Worm (Caenorhabditis elegans) whole organism, L4 larva: ENCODE data around the gene nuc-1.

Experiments
- F10B5.3 ChIP-seq: sonication (generic microtip); optimal IDR thresholded peaks from 2 replicates; lab custom pipeline; 2016; ENCODE audit warnings: mild to moderate bottlenecking, missing genetic modification characterization, missing compliant biosample characterization
- F26F4.8 ChIP-seq: fragments of 200-800 bp; sonication (Bioruptor generic); conservative IDR thresholded peaks from 2 replicates; pipeline ENCODE4 v1.3.6; 2022; ENCODE audit warnings: missing genetic modification characterization, missing compliant biosample characterization
- R02D3.7 ChIP-seq: fragments of 150-350 bp; sonication (generic microtip); optimal IDR thresholded peaks from 3 replicates; lab custom pipeline; 2014; ENCODE audit warnings: missing biosample characterization, missing genetic modification characterization
- T26A8.4 ChIP-seq: fragments of 200-800 bp; sonication (Bioruptor generic); IDR thresholded peaks from 2 replicates; pipeline ENCODE4 v1.3.6; 2022; ENCODE audit warnings: missing genetic modification characterization, missing compliant biosample characterization
- Y75B8A.6 ChIP-seq: fragments of 200-800 bp; sonication (Bioruptor generic); IDR thresholded peaks from 2 replicates; pipeline ENCODE4 v1.3.6; 2022; ENCODE audit warnings: missing genetic modification reagents, missing genetic modification characterization, missing compliant biosample characterization
- ZK546.5 ChIP-seq, 2 experiments: sonication (generic microtip); optimal IDR thresholded peaks; 2 replicates each; lab custom pipeline; 2017; ENCODE audit warnings: missing biosample characterization in 2 of 2, missing genetic modification characterization in 2 of 2
- aha-1 ChIP-seq: fragments of 150-350 bp; peaks from one replicate; lab custom pipeline; 2014; ENCODE audit warnings: missing biosample characterization, missing genetic modification characterization
- aly-2 ChIP-seq: sonication (generic microtip); optimal IDR thresholded peaks from 2 replicates; lab custom pipeline; 2018; ENCODE audit warnings: missing biosample characterization, missing genetic modification characterization
- ama-1 ChIP-seq: fragments of 150-350 bp; optimal IDR thresholded peaks from 2 replicates; lab custom pipeline; 2014; ENCODE audit warnings: inconsistent platforms, mixed read lengths
- arid-1 ChIP-seq: fragments of 200-800 bp; sonication (Bioruptor generic); conservative IDR thresholded peaks from 2 replicates; pipeline ENCODE4 v1.3.6; 2022; ENCODE audit warnings: missing genetic modification reagents, missing genetic modification characterization, missing compliant biosample characterization
- attf-4 ChIP-seq: sonication (generic microtip); optimal IDR thresholded peaks from 3 replicates; lab custom pipeline; 2017; ENCODE audit warnings: missing biosample characterization, missing genetic modification characterization
- ceh-28 ChIP-seq: fragments of 150-350 bp; optimal IDR thresholded peaks from 2 replicates; lab custom pipeline; 2014; ENCODE audit warnings: missing biosample characterization, missing genetic modification reagents, missing genetic modification characterization
- ceh-32 ChIP-seq: sonication (generic microtip); optimal IDR thresholded peaks from 2 replicates; lab custom pipeline; 2016; ENCODE audit warnings: mild to moderate bottlenecking, missing genetic modification characterization, missing compliant biosample characterization; ENCODE audit not compliant: poor library complexity
- cey-2 ChIP-seq: sonication (generic microtip); optimal IDR thresholded peaks from 3 replicates; lab custom pipeline; 2017; ENCODE audit warnings: missing genetic modification characterization, mild to moderate bottlenecking, missing compliant biosample characterization, antibody characterized with exemption, borderline replicate concordance; ENCODE audit not compliant: insufficient read depth
- ctbp-1 ChIP-seq: fragments of 200-800 bp; sonication (Bioruptor generic); IDR thresholded peaks from 2 replicates; pipeline ENCODE4 v1.3.6; 2022; ENCODE audit warnings: missing genetic modification reagents, missing genetic modification characterization, missing compliant biosample characterization
- daf-12 ChIP-seq: fragments of 150-350 bp; optimal IDR thresholded peaks from 2 replicates; lab custom pipeline; 2014; ENCODE audit warnings: missing biosample characterization, missing genetic modification reagents, missing genetic modification characterization
- daf-16 ChIP-seq, 3 experiments: sonication (generic microtip); optimal IDR thresholded peaks; 2 replicates each; lab custom pipeline; 2016 to 2017; ENCODE audit warnings: missing genetic modification characterization in 3 of 3, missing genetic modification reagents in 3 of 3, mild to moderate bottlenecking in 2 of 3, missing compliant biosample characterization in 2 of 3, missing biosample characterization in 1 of 3, moderate library complexity in 1 of 3
- daf-8 ChIP-seq: fragments of 200-800 bp; sonication (Bioruptor generic); IDR thresholded peaks from 2 replicates; pipeline ENCODE4 v1.3.6; 2022; ENCODE audit warnings: missing genetic modification characterization, missing compliant biosample characterization
- dmd-6 ChIP-seq: fragments of 200-800 bp; sonication (Bioruptor generic); IDR thresholded peaks from 2 replicates; pipeline ENCODE4 v1.3.6; 2022; ENCODE audit warnings: missing genetic modification reagents, missing genetic modification characterization, missing compliant biosample characterization
- dmd-8 ChIP-seq: fragments of 200-800 bp; sonication (Bioruptor generic); IDR thresholded peaks from 2 replicates; pipeline ENCODE4 v1.3.6; 2022; ENCODE audit warnings: missing genetic modification characterization, missing compliant biosample characterization
- dpl-1 ChIP-seq: fragments of 150-350 bp; optimal IDR thresholded peaks from 2 replicates; lab custom pipeline; 2014; ENCODE audit warnings: missing biosample characterization, missing genetic modification reagents, missing genetic modification characterization
- duxl-1 ChIP-seq: sonication (generic microtip); optimal IDR thresholded peaks from 2 replicates; lab custom pipeline; 2016; ENCODE audit warnings: mild to moderate bottlenecking, missing genetic modification characterization, moderate library complexity, missing compliant biosample characterization; ENCODE audit not compliant: poor library complexity
- dve-1 ChIP-seq: sonication (generic microtip); optimal IDR thresholded peaks from 2 replicates; lab custom pipeline; 2017; ENCODE audit warnings: antibody characterized with exemption, mild to moderate bottlenecking, missing genetic modification characterization, missing compliant biosample characterization; ENCODE audit not compliant: insufficient read depth
- egl-27 ChIP-seq: sonication (generic microtip); optimal IDR thresholded peaks from 3 replicates; lab custom pipeline; 2017; ENCODE audit warnings: missing biosample characterization, missing genetic modification reagents, missing genetic modification characterization
- gei-8 ChIP-seq: fragments of 200-800 bp; sonication (Bioruptor generic); optimal IDR thresholded peaks from 2 replicates; lab custom pipeline; 2018; ENCODE audit warnings: mild to moderate bottlenecking, missing genetic modification characterization, missing compliant biosample characterization
- hlh-30 ChIP-seq: sonication (generic microtip); optimal IDR thresholded peaks from 2 replicates; lab custom pipeline; 2017; ENCODE audit warnings: antibody characterized with exemption, mild to moderate bottlenecking, missing genetic modification characterization, missing compliant biosample characterization; ENCODE audit not compliant: insufficient read depth
- hmg-1.1 ChIP-seq: fragments of 200-800 bp; sonication (Bioruptor generic); IDR thresholded peaks from 2 replicates; pipeline ENCODE4 v1.3.6; 2022; ENCODE audit warnings: missing genetic modification reagents, missing genetic modification characterization, missing compliant biosample characterization
- lin-38 ChIP-seq: fragments of 200-800 bp; sonication (Bioruptor generic); IDR thresholded peaks from 2 replicates; pipeline ENCODE4 v1.3.6; 2022; ENCODE audit warnings: missing genetic modification reagents, missing genetic modification characterization, missing compliant biosample characterization
- lir-3 ChIP-seq: sonication (generic microtip); optimal IDR thresholded peaks from 2 replicates; lab custom pipeline; 2016; ENCODE audit warnings: mild to moderate bottlenecking, missing genetic modification characterization, missing compliant biosample characterization
- mdl-1 ChIP-seq, 2 experiments: fragments of 150-350 bp in 1 of 2; sonication (generic microtip) in 1 of 2; optimal IDR thresholded peaks; 2 replicates each; lab custom pipeline; 2014 to 2017; ENCODE audit warnings: missing biosample characterization in 2 of 2, missing genetic modification characterization in 2 of 2
- nhr-102 ChIP-seq: sonication (generic microtip); optimal IDR thresholded peaks from 2 replicates; lab custom pipeline; 2016; ENCODE audit warnings: mild to moderate bottlenecking, missing genetic modification characterization, moderate library complexity, missing compliant biosample characterization
- nhr-11 ChIP-seq: fragments of 150-350 bp; optimal IDR thresholded peaks from 2 replicates; lab custom pipeline; 2014; ENCODE audit warnings: missing biosample characterization, missing genetic modification characterization
- nhr-111 ChIP-seq: fragments of 200-800 bp; sonication (Bioruptor generic); optimal IDR thresholded peaks from 2 replicates; lab custom pipeline; 2018; ENCODE audit warnings: mild to moderate bottlenecking, missing genetic modification characterization, missing compliant biosample characterization
- nhr-237 ChIP-seq: sonication (generic microtip); optimal IDR thresholded peaks from 2 replicates; lab custom pipeline; 2017; ENCODE audit warnings: missing biosample characterization, missing genetic modification characterization
- nhr-28 ChIP-seq: fragments of 150-350 bp; optimal IDR thresholded peaks from 2 replicates; lab custom pipeline; 2014; ENCODE audit warnings: missing biosample characterization, missing genetic modification characterization
- nhr-41 ChIP-seq: fragments of 200-800 bp; sonication (Bioruptor generic); IDR thresholded peaks from 2 replicates; pipeline ENCODE4 v1.3.6; 2022; ENCODE audit warnings: missing genetic modification reagents, missing genetic modification characterization, missing compliant biosample characterization
- nhr-48 ChIP-seq: sonication (generic microtip); optimal IDR thresholded peaks from 2 replicates; lab custom pipeline; 2016; ENCODE audit warnings: mild to moderate bottlenecking, missing genetic modification characterization, missing compliant biosample characterization
- nhr-6 ChIP-seq: fragments of 150-350 bp; optimal IDR thresholded peaks from 2 replicates; lab custom pipeline; 2014; ENCODE audit warnings: missing biosample characterization, missing genetic modification characterization
- nhr-76 ChIP-seq: fragments of 150-350 bp; optimal IDR thresholded peaks from 2 replicates; lab custom pipeline; 2014; ENCODE audit warnings: missing biosample characterization, missing genetic modification characterization
- saeg-2 ChIP-seq: fragments of 200-800 bp; sonication (Bioruptor generic); IDR thresholded peaks from 2 replicates; pipeline ENCODE4 v1.3.6; 2022; ENCODE audit warnings: missing genetic modification reagents, missing genetic modification characterization, missing compliant biosample characterization
- sdz-12 ChIP-seq: fragments of 200-800 bp; sonication (Bioruptor generic); optimal IDR thresholded peaks from 2 replicates; lab custom pipeline; 2018; ENCODE audit warnings: mild to moderate bottlenecking, missing genetic modification characterization, missing compliant biosample characterization
- set-16 ChIP-seq: fragments of 200-800 bp; sonication (Bioruptor generic); IDR thresholded peaks from 2 replicates; pipeline ENCODE4 v1.3.6; 2022; ENCODE audit warnings: missing genetic modification reagents, missing genetic modification characterization, missing compliant biosample characterization
- skn-1 ChIP-seq: fragments of 150-350 bp; optimal IDR thresholded peaks from 2 replicates; lab custom pipeline; 2014; ENCODE audit warnings: missing biosample characterization, missing genetic modification characterization
- snpc-1.2 ChIP-seq: fragments of 200-800 bp; sonication (Bioruptor generic); IDR thresholded peaks from 2 replicates; pipeline ENCODE4 v1.3.6; 2022; ENCODE audit warnings: missing genetic modification reagents, missing genetic modification characterization, missing compliant biosample characterization
- snpc-4 ChIP-seq: fragments of 150-350 bp; optimal IDR thresholded peaks from 2 replicates; lab custom pipeline; 2014; ENCODE audit warnings: missing biosample characterization, missing genetic modification characterization
- spr-1 ChIP-seq: sonication (generic microtip); optimal IDR thresholded peaks from 2 replicates; lab custom pipeline; 2016; ENCODE audit warnings: mild to moderate bottlenecking, missing genetic modification characterization, missing compliant biosample characterization
- unc-39 ChIP-seq: sonication (generic microtip); optimal IDR thresholded peaks from 2 replicates; lab custom pipeline; 2017; ENCODE audit warnings: missing biosample characterization, missing genetic modification characterization
- unc-62 ChIP-seq, 3 experiments: fragments of 150-350 bp in 1 of 3; sonication (generic microtip); optimal IDR thresholded peaks in 2 of 3; peaks in 1 of 3; 1 replicate in 1 of 3; 2 replicates in 2 of 3; lab custom pipeline; 2014 to 2017; ENCODE audit warnings: missing biosample characterization in 3 of 3, missing genetic modification characterization in 3 of 3, missing genetic modification reagents in 3 of 3, missing genotype in 1 of 3
- vab-7 ChIP-seq: fragments of 200-800 bp; sonication (Bioruptor generic); IDR thresholded peaks from 2 replicates; pipeline ENCODE4 v1.3.6; 2022; ENCODE audit warnings: missing genetic modification reagents, missing genetic modification characterization, missing compliant biosample characterization
- ztf-7 ChIP-seq: fragments of 150-350 bp; optimal IDR thresholded peaks from 2 replicates; lab custom pipeline; 2014; ENCODE audit warnings: missing biosample characterization, missing genetic modification characterization

Gene nuc-1

ce11 chrX:9539294-9540030 is at the start of gene nuc-1:
TSS of gene nuc-1 (plus strand) at chrX:9539905.
- TF ChIP-seq arid-1 (no peak), dmd-6 (peak; percentile 60), nhr-111 (GFP tag; lab: Kevin White, UChicago) (no peak), F10B5.3 (tag; lab: Kevin White, UChicago) (no peak), hlh-30 (tag; lab: Kevin White, UChicago) (no peak), egl-27 (tag; lab: Kevin White, UChicago) (no peak), nhr-48 (tag; lab: Kevin White, UChicago) (no peak), snpc-1.2 (no peak), sdz-12 (GFP tag; lab: Kevin White, UChicago) (no peak), daf-12 (tag; lab: Kevin White, UChicago) (no peak), set-16 (GFP tag; lab: Robert Waterston, UW) (no peak), nhr-11 (tag; lab: Kevin White, UChicago) (no peak), nhr-41 (GFP tag; lab: Robert Waterston, UW) (no peak), attf-4 (tag; lab: Kevin White, UChicago) (no peak), ZK546.5 (tag; optimal IDR thresholded peaks at IDR 0.05; lab: Kevin White, UChicago) (no peak), dmd-8 (GFP tag; lab: Robert Waterston, UW) (no peak), lir-3 (tag; lab: Kevin White, UChicago) (no peak), daf-16 (GFP tag; optimal IDR thresholded peaks at IDR 0.05; lab: Kevin White, UChicago) (no peak), daf-16 (tag; optimal IDR thresholded peaks at IDR 0.05; lab: Kevin White, UChicago) (peak; percentile 60), R02D3.7 (tag; lab: Kevin White, UChicago) (no peak), ctbp-1 (GFP tag; lab: Robert Waterston, UW) (no peak), F26F4.8 (GFP tag; lab: Robert Waterston, UW) (no peak), unc-62 (GFP tag; optimal IDR thresholded peaks at IDR 0.05 in 1 of 2; lab: Kevin White, UChicago) (peak in 1 of 2 experiments; percentile 9), unc-62 (tag; optimal IDR thresholded peaks at IDR 0.05; lab: Kevin White, UChicago) (no peak), vab-7 (GFP tag; lab: Robert Waterston, UW) (no peak), nhr-28 (tag; lab: Kevin White, UChicago) (peak; percentile 30), mdl-1 (tag; optimal IDR thresholded peaks at IDR 0.05; lab: Kevin White, UChicago) (no peak), ztf-7 (no peak), aha-1 (tag; lab: Kevin White, UChicago) (no peak), ama-1 (no peak), snpc-4 (tag; lab: Kevin White, UChicago) (no peak), Y75B8A.6 (GFP tag; lab: Robert Waterston, UW) (no peak), cey-2 (tag; lab: Kevin White, UChicago) (no peak), spr-1 (tag; lab: Kevin White, UChicago) (no peak), lin-38 (GFP tag; lab: Robert Waterston, UW) (no peak), hmg-1.1 (GFP tag; lab: Robert Waterston, UW) (no peak), unc-39 (tag; lab: Kevin White, UChicago) (no peak), gei-8 (GFP tag; lab: Kevin White, UChicago) (no peak), dve-1 (peak; percentile 18), duxl-1 (tag; lab: Kevin White, UChicago) (no peak), skn-1 (tag; lab: Kevin White, UChicago) (no peak), ceh-28 (tag; lab: Kevin White, UChicago) (no peak), nhr-102 (tag; lab: Kevin White, UChicago) (no peak), aly-2 (tag; lab: Kevin White, UChicago) (no peak), dpl-1 (GFP tag; lab: Kevin White, UChicago) (no peak), nhr-76 (tag; lab: Kevin White, UChicago) (no peak), T26A8.4 (GFP tag; lab: Robert Waterston, UW) (no peak), daf-8 (no peak), nhr-237 (tag; lab: Kevin White, UChicago) (no peak), saeg-2 (GFP tag; lab: Robert Waterston, UW) (no peak), ceh-32 (tag; lab: Kevin White, UChicago) (no peak), nhr-6 (no peak)
